Fruit fly (Drosophila melanogaster) ovary, adult (tissue): Measurements from ENCODE around the gene CG13896.

Experiments used
- CG17801 ChIP-seq: fragments of 200-800 bp; optimal IDR thresholded peaks from 2 replicates; lab custom pipeline; 2019; ENCODE audit warnings: missing biosample characterization, mild to moderate bottlenecking, missing genetic modification characterization, moderate library complexity; ENCODE audit not compliant: partially characterized antibody

The CG13896 gene

DNA sequence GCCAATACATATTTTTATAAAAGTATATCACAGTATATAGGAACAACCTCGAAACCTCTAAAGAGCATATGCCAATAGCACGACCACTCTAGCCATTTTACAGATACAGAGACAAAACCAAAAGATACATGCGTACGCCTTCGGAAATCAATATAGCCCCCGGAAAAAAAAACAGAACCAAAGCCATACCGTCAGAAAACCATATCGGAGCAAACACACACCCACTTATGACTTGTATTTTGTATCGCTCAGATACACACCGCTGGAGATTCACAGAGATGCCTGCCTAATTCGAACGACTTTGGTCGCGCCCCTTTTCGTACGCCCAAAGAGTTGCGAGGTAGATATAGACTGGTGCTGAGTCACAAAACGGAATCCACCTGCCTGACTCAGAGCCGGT is 16.1 kb downstream of the CG13896 start:
- TF ChIP-seq CG17801 (GFP tag; lab: Kevin White, UChicago), result no peak

DNA sequence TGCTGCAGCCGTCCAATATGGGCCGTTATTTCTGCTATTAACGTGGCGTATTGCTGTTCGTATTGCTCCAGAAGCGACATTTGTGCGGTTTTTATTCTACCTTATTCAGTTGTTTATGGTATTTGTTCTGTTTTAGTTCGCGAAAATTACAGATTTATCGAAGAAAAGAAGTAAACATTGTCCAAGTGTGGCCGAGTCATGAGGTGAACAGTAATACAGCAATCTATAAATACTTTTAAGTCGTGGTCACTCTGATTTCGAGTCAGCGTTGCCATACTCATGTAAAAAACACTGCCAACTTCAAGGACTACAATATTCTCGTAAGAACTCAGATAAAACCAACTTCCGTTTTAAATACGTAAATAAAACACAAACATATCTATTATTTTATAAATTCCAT is 19.0 kb downstream of the CG13896 start, which contains the start of gene Vti1a:
TSS of gene Vti1a (minus strand) at position 221 of the 400 bp plus-strand sequence.
- TF ChIP-seq CG17801 (GFP tag; lab: Kevin White, UChicago), result peak; percentile 32

DNA sequence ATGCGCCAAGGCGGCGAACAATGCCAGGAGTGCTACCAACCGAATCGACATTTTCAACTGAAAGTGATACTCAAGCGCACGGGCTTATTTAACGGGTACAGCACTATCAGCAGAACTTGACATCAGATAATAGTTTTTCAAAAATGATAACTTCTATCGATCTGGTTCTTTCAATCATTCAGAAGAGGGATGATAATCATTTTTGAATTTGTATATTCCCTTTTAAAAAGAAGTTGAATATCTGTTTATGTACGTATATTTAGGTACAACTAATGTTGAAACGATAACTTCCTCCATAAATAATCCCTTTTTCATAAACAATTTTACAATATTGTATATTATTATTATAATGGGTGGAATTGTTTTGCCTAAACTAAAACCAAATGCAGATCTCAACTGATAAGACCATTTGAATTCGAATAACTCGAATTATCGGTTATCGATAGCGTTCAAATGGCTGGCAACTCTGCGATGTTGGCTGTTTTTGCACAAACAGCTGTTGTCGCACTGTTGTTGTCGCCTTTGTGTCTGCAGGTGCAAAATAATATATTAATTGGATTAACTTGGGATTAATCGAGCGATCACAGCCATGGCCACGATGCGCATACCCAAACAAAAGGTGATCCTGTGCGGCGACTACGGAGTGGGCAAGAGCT is 21.5 kb downstream of the CG13896 start, which contains the start of the genes CG32483 and RabX6:
TSS of gene CG32483 (minus strand) at position 51 of the 656 bp plus-strand sequence.
TSS of gene RabX6 (plus strand) at position 487 of the 656 bp plus-strand sequence.
- TF ChIP-seq CG17801 (GFP tag; lab: Kevin White, UChicago), result no peak

DNA sequence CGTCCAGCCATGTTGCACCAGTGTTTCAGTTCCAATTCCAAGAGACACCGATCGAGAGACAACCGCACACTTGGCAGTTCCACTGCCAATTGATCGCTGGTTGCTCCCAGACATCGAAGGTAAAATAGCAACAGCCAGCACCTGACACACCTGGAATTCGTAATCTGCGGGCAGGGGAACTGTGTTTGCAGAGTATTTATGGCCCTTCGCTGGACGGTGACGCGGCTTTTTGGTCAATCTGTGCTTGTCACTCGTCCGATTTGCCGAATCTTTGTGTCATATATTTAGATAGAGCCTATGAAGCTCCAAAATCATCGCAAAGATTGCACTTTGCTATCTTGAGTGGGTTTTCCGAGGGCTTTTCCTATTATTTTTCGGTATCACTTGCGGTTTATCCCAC is 23.8 kb downstream of the CG13896 start, which contains the start of gene hiro:
TSS of gene hiro (minus strand) at position 101 of the 400 bp plus-strand sequence.
- no peak for TF ChIP-seq CG17801 (GFP tag; lab: Kevin White, UChicago)

DNA sequence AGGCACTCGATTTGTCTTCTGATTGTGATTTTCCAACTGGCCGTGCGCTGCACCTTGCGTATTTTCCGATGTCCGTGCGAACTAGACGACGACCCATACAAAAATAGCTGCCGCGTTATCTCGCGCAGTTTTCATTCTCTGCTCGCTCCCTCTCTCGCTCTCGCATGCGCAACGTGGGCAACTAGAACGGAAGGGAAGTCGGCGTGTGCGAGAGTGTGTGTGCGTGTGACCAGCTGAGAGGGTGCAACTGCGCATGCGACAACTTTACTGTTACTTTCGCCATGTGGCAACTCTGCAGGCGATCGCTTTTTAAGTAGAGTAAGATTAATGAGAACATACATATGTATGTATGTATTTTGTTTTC is 26.2 kb downstream of the CG13896 start, which contains the start of gene ebd1:
TSS of gene ebd1 (minus strand) at position 109 of the 364 bp plus-strand sequence.
- TF ChIP-seq CG17801 (GFP tag; lab: Kevin White, UChicago), result no peak

DNA sequence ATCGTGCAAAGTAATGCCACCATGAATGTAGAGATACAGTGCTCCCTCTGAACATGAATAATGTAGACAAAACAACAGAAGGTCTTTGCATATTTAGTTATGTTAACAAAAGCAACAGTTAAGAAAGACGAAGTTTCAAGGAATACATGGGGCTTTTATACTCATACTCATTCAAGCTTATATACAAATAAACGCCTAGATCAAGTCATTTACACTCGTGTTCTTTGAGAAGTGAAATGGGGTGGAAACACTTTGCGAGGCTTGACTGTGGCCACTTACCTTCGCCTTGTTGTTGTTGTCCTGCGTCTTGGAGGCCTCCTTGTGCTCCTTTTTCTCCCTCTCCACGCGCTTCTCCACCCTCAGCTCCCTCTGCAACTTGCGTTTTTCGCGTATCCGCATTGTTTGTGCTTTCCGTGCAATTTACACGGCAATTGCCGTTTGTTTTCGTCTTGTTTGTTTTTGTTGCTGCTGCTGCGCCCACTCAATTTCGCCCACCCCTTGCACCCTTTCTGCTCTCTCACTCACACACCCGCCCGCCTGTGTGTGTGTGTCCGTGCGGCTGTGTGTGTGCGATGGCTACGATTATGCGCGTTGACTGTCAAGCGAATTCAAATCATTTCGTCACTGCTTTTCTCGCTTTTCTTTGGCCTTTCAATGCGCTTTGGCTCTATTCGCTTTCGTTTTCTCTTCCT is 26.8 kb downstream of the CG13896 start:
- no peak for TF ChIP-seq CG17801 (GFP tag; lab: Kevin White, UChicago)

DNA sequence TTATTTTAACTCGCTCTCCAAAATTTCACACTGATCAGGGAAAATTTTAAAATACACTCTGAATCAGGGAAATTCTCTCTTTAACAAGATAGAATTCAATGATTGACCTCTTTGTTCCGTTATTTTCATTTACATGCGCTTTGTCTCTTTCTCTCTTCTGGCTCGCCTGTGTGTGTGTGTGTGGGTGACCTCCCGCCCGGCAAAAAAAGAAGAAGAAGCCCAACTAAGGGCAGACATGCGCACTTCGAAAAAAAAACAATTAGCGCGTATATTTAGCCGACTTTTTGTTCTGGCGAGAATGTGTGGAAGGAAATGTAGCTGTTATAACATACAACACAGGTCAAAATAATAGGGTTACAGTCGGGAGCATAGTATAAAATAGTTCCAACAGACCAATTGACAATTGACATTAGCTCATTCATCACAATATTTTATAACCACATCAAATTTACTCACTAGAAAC is 29.2 kb downstream of the CG13896 start, which contains the start of gene CG3386:
TSS of gene CG3386 (minus strand) at position 51 of the 463 bp plus-strand sequence.
- no peak for TF ChIP-seq CG17801 (GFP tag; lab: Kevin White, UChicago)

DNA sequence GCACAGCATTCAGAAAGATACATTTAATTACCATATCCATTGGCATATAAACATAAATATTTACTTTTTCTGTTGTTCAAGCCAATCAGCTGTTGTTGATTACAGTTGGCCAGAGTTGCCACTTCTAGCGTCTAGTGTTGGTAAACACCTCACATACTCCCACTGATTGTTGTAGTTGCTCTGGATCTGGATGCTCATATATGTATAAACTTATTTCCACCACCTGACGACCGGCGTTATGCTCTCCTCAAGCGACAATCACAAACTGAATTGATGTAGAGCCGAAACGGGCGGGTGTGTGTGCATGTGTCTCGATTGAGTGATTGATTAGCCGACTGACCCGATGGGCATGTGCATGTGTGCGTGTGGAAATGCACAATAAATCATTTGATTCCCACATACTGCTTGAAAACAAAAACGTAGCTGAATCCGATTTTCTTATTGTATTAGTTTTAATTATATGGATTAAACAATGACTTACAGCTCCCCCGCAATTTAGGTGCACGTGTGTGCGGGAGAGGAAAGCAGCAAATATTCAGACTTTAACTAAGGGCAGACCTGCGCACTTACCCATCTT is 29.8 kb downstream of the CG13896 start:
- peak; percentile 49 for TF ChIP-seq CG17801 (GFP tag; lab: Kevin White, UChicago)

DNA sequence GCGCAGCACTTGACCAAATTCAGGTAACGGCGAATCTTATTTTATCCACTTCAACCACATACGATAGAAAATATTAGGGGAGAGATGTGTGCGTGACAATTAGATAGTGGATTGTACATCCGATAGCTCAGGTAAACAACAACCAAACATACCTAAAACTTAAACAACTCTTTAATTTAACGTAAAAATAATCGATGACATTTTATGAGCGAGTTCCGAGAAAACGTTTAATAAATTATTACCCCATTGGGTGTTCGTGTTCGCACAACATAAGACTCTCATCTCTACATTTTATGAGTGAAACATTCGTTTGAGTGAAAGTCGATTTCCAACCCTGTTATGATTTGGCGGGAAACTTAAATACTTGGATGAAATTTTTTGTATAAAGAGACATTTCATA is 31.4 kb downstream of the CG13896 start, which contains the start of gene CG17129:
TSS of gene CG17129 (minus strand) at position 69 of the 400 bp plus-strand sequence.
- peak; percentile 70 for TF ChIP-seq CG17801 (GFP tag; lab: Kevin White, UChicago)

DNA sequence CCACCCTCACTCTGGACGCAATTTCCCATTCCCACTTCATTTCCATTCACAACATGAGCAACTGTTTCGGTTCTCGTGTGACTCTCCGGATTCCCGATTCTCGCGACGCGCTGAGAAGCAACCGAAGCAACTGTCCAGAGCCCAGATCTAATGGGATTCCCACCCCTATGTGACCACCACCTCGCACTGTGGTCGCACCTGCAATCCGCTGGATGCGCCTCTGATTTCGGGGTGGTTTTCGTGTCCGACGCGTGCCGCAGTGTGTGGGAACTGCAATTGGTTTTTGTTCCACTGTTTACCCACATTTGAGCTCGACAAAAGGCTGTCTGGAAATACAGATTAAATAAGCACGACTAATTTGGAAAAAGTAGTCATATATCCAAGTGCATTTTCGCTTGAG is 35.8 kb downstream of the CG13896 start:
- no peak for TF ChIP-seq CG17801 (GFP tag; lab: Kevin White, UChicago)

DNA sequence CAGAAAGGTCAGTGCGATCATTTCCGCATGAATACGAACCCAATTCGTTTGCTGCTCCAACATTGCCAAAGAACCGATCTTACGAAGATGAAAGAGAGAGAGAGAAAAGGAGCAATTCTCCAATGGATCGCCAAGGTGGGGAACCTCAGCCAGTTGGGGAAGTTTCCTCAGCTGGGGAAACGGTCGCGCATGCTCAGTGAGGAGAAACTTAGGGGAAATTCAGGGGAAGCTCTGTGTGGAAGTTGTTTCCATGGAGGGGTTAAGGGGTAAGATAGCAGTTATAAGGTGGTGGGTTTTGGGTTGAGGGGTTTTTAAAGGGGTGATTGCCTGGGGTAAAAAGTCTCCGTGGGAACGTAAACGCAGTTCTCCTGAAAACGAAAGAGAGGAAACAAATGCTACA is 38.3 kb downstream of the CG13896 start:
- no peak for TF ChIP-seq CG17801 (GFP tag; lab: Kevin White, UChicago)

DNA sequence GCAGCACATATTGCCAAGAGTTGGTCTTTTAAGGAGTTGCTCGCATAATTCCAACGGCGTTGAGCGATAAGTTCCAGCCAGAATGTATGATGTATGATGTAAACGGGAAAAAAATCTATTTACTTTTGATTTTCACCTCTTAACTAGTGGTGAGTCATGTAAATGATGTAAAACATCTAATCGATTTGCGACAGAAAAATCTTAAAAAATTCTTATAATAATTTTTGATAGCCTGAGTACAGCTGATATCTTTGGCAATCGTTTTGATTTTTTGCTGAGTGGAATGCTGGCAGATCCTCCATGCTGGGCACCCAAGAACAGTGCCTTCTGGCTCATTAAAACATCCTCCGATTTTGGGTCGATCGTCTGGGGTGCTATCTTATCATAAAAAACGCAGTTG is 45.1 kb downstream of the CG13896 start:
- TF ChIP-seq CG17801 (GFP tag; lab: Kevin White, UChicago), result no peak

DNA sequence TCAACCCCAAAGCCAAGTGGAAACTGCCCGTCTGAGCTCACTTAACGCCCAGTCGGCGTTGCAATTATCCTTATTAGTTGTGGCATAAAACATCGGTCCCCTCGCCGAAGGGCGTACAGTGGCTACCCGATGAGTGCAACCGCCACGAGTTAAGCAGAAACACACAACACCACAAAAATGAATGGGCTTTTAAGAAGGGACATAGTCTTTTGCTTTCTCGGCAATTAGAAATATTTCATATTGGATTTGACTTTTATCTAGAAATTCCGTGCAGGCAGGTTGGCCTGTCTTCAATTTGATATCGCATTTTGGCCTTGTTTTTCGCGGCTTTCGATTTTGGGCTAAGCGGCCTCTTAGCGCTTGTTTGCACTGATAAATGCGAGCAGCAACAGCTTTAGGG is 47.8 kb downstream of the CG13896 start:
- no peak for TF ChIP-seq CG17801 (GFP tag; lab: Kevin White, UChicago)
